Fruit fly (Drosophila melanogaster) whole organism, prepupa: Measurements from ENCODE around the gene trk.

Experiments used
- CG1621 ChIP-seq: fragments of 200-800 bp; sonication (Bioruptor generic); optimal IDR thresholded peaks from 3 replicates; lab custom pipeline; 2018; ENCODE audit warnings: missing biosample characterization, mild to moderate bottlenecking, missing genetic modification characterization
- CG32006 ChIP-seq: fragments of 200-800 bp; sonication (Bioruptor generic); optimal IDR thresholded peaks from 3 replicates; lab custom pipeline; 2017; ENCODE audit warnings: missing biosample characterization, mild to moderate bottlenecking, missing genetic modification characterization
- CG8632 ChIP-seq: fragments of 200-800 bp; sonication (Bioruptor generic); optimal IDR thresholded peaks from 3 replicates; lab custom pipeline; 2016; ENCODE audit warnings: missing biosample characterization, missing genetic modification characterization
- svp ChIP-seq: fragments of 200-800 bp; sonication (Bioruptor generic); peaks from one replicate; lab custom pipeline; 2016; ENCODE audit warnings: missing biosample characterization, missing genetic modification characterization

DNA sequence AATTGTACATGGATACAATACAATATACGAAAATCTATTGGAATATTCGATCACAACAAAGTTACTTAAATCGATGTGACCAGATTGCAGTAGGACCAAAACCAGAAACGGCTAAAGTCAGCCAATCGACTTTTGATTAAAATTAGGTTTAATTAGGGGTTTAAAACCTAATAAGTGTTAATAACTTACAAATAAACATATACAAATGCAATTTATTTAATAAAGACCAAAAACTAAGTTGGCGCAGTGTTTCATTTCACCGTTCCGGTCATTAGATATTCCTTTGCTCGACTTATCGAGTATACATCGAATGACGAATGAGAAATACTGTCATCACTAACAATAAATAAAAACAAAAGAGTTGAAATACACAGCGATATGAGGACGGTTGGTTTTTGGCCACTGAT is 21.7 kb downstream of the trk start, which contains the start of the genes bsk and CG31717:
- TF ChIP-seq CG1621 (tag; lab: Kevin White, UChicago) (no peak), svp (GFP tag; lab: Kevin White, UChicago) (no peak), CG32006 (GFP tag; lab: Kevin White, UChicago) (no peak), CG8632 (GFP tag; lab: Kevin White, UChicago) (no peak)
